Worm (Caenorhabditis elegans) whole organism, young adult: ENCODE measurements around the gene gem-1.

Experiments
- B0035.1 ChIP-seq: sonication (generic microtip); optimal IDR thresholded peaks from 2 replicates; lab custom pipeline; 2016; ENCODE audit warnings: missing genetic modification characterization, mild to moderate bottlenecking, missing compliant biosample characterization, missing genotype, missing genetic modification reagents
- C17E4.6 ChIP-seq: fragments of 200-800 bp; sonication (Bioruptor generic); IDR thresholded peaks from 2 replicates; pipeline ENCODE4 v1.3.6; 2022; ENCODE audit warnings: missing genetic modification reagents, missing genetic modification characterization, missing compliant biosample characterization
- F37B4.10 ChIP-seq: fragments of 200-800 bp; sonication (Bioruptor generic); IDR thresholded peaks from 2 replicates; pipeline ENCODE4 v1.3.6; 2022; ENCODE audit warnings: missing genetic modification characterization, missing compliant biosample characterization
- F39B2.1 ChIP-seq: fragments of 200-800 bp; sonication (Bioruptor generic); IDR thresholded peaks from 2 replicates; pipeline ENCODE4 v1.3.6; 2022; ENCODE audit warnings: missing genetic modification reagents, missing genetic modification characterization, missing compliant biosample characterization
- F49E8.2 ChIP-seq: sonication (generic microtip); optimal IDR thresholded peaks from 3 replicates; lab custom pipeline; 2017; ENCODE audit warnings: missing genetic modification characterization, mild to moderate bottlenecking, missing compliant biosample characterization, antibody characterized with exemption, moderate library complexity; ENCODE audit not compliant: insufficient read depth
- F57C9.4 ChIP-seq: sonication (generic microtip); optimal IDR thresholded peaks from 2 replicates; lab custom pipeline; 2017; ENCODE audit warnings: mild to moderate bottlenecking, missing genetic modification characterization, missing compliant biosample characterization
- Y53G8AR.9 ChIP-seq: fragments of 200-800 bp; sonication (Bioruptor generic); conservative IDR thresholded peaks from 2 replicates; pipeline ENCODE4 v1.3.6; 2022; ENCODE audit warnings: missing genetic modification reagents, missing genetic modification characterization, missing compliant biosample characterization
- Y56A3A.18 ChIP-seq: fragments of 200-800 bp; sonication (Bioruptor generic); IDR thresholded peaks from 2 replicates; pipeline ENCODE4 v1.3.6; 2022; ENCODE audit warnings: missing genetic modification reagents, missing genetic modification characterization, missing compliant biosample characterization
- ZK185.1 ChIP-seq: sonication (generic microtip); optimal IDR thresholded peaks from 2 replicates; lab custom pipeline; 2016; ENCODE audit warnings: mild to moderate bottlenecking, missing genetic modification characterization, missing compliant biosample characterization; ENCODE audit not compliant: poor library complexity, severe bottlenecking
- ama-1 ChIP-seq, 3 experiments: fragments of 150-350 bp in 1 of 3; sonication (generic microtip) in 2 of 3; optimal IDR thresholded peaks; 2 replicates each; lab custom pipeline; 2014 to 2018; ENCODE audit warnings: missing biosample characterization in 2 of 3, missing genetic modification characterization in 2 of 3, missing genetic modification reagents in 2 of 3
- aptf-2 ChIP-seq: fragments of 200-800 bp; sonication (Bioruptor generic); conservative IDR thresholded peaks from 2 replicates; pipeline ENCODE4 v1.3.6; 2022; ENCODE audit warnings: missing genetic modification reagents, missing genetic modification characterization, missing compliant biosample characterization
- bed-2 ChIP-seq: fragments of 200-800 bp; sonication (Bioruptor generic); IDR thresholded peaks from 2 replicates; pipeline ENCODE4 v1.3.6; 2022; ENCODE audit warnings: missing genetic modification reagents, missing genetic modification characterization, missing compliant biosample characterization
- cebp-2 ChIP-seq: fragments of 200-800 bp; sonication (Bioruptor generic); IDR thresholded peaks from 2 replicates; pipeline ENCODE4 v1.3.6; 2022; ENCODE audit warnings: missing genetic modification characterization, missing compliant biosample characterization
- ceh-58 ChIP-seq: fragments of 200-800 bp; sonication (Bioruptor generic); IDR thresholded peaks from 2 replicates; pipeline ENCODE4 v1.3.6; 2022; ENCODE audit warnings: missing genetic modification characterization, missing compliant biosample characterization
- ceh-79 ChIP-seq: sonication (generic microtip); optimal IDR thresholded peaks from 2 replicates; lab custom pipeline; 2017; ENCODE audit warnings: mild to moderate bottlenecking, missing genetic modification characterization, missing compliant biosample characterization
- die-1 ChIP-seq: sonication (generic microtip); optimal IDR thresholded peaks from 2 replicates; lab custom pipeline; 2016; ENCODE audit warnings: missing genotype, mild to moderate bottlenecking, missing genetic modification characterization, missing compliant biosample characterization
- dpl-1 ChIP-seq: fragments of 150-350 bp; optimal IDR thresholded peaks from 2 replicates; lab custom pipeline; 2014; ENCODE audit warnings: missing biosample characterization, missing genetic modification reagents, missing genetic modification characterization
- efl-1 ChIP-seq: fragments of 150-350 bp; optimal IDR thresholded peaks from 2 replicates; lab custom pipeline; 2014; ENCODE audit warnings: missing biosample characterization, missing genetic modification reagents, missing genetic modification characterization
- egl-18 ChIP-seq: fragments of 200-800 bp; sonication (Bioruptor generic); IDR thresholded peaks from 2 replicates; pipeline ENCODE4 v1.3.6; 2022; ENCODE audit warnings: missing genetic modification reagents, missing genetic modification characterization, missing compliant biosample characterization
- ets-4 ChIP-seq: fragments of 200-800 bp; sonication (Bioruptor generic); optimal IDR thresholded peaks from 2 replicates; lab custom pipeline; 2018; ENCODE audit warnings: mild to moderate bottlenecking, missing genetic modification characterization, missing compliant biosample characterization
- fkh-3 ChIP-seq: sonication (generic microtip); optimal IDR thresholded peaks from 2 replicates; lab custom pipeline; 2016; ENCODE audit warnings: mild to moderate bottlenecking, missing genetic modification characterization, missing compliant biosample characterization
- hlh-26 ChIP-seq: fragments of 200-800 bp; sonication (Bioruptor generic); conservative IDR thresholded peaks from 2 replicates; pipeline ENCODE4 v1.3.6; 2022; ENCODE audit warnings: missing genetic modification reagents, missing genetic modification characterization, missing compliant biosample characterization
- hmg-20 ChIP-seq: fragments of 200-800 bp; sonication (Bioruptor generic); IDR thresholded peaks from 2 replicates; pipeline ENCODE4 v1.3.6; 2022; ENCODE audit warnings: missing genetic modification reagents, missing genetic modification characterization, missing compliant biosample characterization
- lin-26 ChIP-seq: fragments of 200-800 bp; sonication (Bioruptor generic); IDR thresholded peaks from 2 replicates; pipeline ENCODE4 v1.3.6; 2022; ENCODE audit warnings: missing genetic modification reagents, missing genetic modification characterization, missing compliant biosample characterization
- lin-54 ChIP-seq: fragments of 200-800 bp; sonication (Bioruptor generic); optimal IDR thresholded peaks from 2 replicates; lab custom pipeline; 2018; ENCODE audit warnings: mild to moderate bottlenecking, missing genetic modification characterization, missing compliant biosample characterization
- madf-10 ChIP-seq: sonication (generic microtip); optimal IDR thresholded peaks from 2 replicates; lab custom pipeline; 2016; ENCODE audit warnings: mild to moderate bottlenecking, missing genetic modification characterization, missing compliant biosample characterization
- madf-3 ChIP-seq: fragments of 200-800 bp; sonication (Bioruptor generic); IDR thresholded peaks from 2 replicates; pipeline ENCODE4 v1.3.6; 2022; ENCODE audit warnings: missing genetic modification reagents, missing genetic modification characterization, missing compliant biosample characterization
- madf-8 ChIP-seq: fragments of 200-800 bp; sonication (Bioruptor generic); conservative IDR thresholded peaks from 2 replicates; pipeline ENCODE4 v1.3.6; 2022; ENCODE audit warnings: missing genetic modification reagents, missing genetic modification characterization, missing compliant biosample characterization
- nfya-1 ChIP-seq: sonication (generic microtip); optimal IDR thresholded peaks from 2 replicates; lab custom pipeline; 2017; ENCODE audit warnings: antibody characterized with exemption, missing compliant biosample characterization, missing genetic modification characterization, borderline replicate concordance; ENCODE audit not compliant: insufficient read depth
- nfya-2 ChIP-seq: fragments of 200-800 bp; sonication (Bioruptor generic); IDR thresholded peaks from 2 replicates; pipeline ENCODE4 v1.3.6; 2022; ENCODE audit warnings: missing genetic modification reagents, missing genetic modification characterization, missing compliant biosample characterization
- nfyb-1 ChIP-seq: fragments of 200-800 bp; sonication (Bioruptor generic); IDR thresholded peaks from 2 replicates; pipeline ENCODE4 v1.3.6; 2022; ENCODE audit warnings: missing genetic modification reagents, missing genetic modification characterization, missing compliant biosample characterization
- nhr-179 ChIP-seq: sonication (generic microtip); optimal IDR thresholded peaks from 2 replicates; lab custom pipeline; 2016; ENCODE audit warnings: mild to moderate bottlenecking, missing genetic modification characterization, missing compliant biosample characterization
- nhr-27 ChIP-seq: fragments of 200-800 bp; sonication (Bioruptor generic); optimal IDR thresholded peaks from 2 replicates; lab custom pipeline; 2018; ENCODE audit warnings: mild to moderate bottlenecking, missing genetic modification characterization, moderate library complexity, missing compliant biosample characterization
- nhr-90 ChIP-seq: sonication (generic microtip); optimal IDR thresholded peaks from 2 replicates; lab custom pipeline; 2016; ENCODE audit warnings: missing genotype, mild to moderate bottlenecking, missing genetic modification characterization, missing compliant biosample characterization
- pha-4 ChIP-seq: fragments of 150-350 bp; sonication (generic microtip); optimal IDR thresholded peaks from 2 replicates; lab custom pipeline; 2014; ENCODE audit warnings: missing biosample characterization, missing genetic modification reagents, missing genetic modification characterization
- repo-1 ChIP-seq: sonication (generic microtip); optimal IDR thresholded peaks from 2 replicates; lab custom pipeline; 2017; ENCODE audit warnings: mild to moderate bottlenecking, missing genetic modification characterization, missing compliant biosample characterization
- sdz-38 ChIP-seq: sonication (generic microtip); optimal IDR thresholded peaks from 2 replicates; lab custom pipeline; 2016; ENCODE audit warnings: missing genotype, missing genetic modification characterization, missing compliant biosample characterization
- sea-2 ChIP-seq: fragments of 200-800 bp; sonication (Bioruptor generic); IDR thresholded peaks from 2 replicates; pipeline ENCODE4 v1.3.6; 2022; ENCODE audit warnings: missing genetic modification characterization, missing compliant biosample characterization
- snpc-1.1 ChIP-seq: sonication (generic microtip); optimal IDR thresholded peaks from 2 replicates; lab custom pipeline; 2017; ENCODE audit warnings: missing genetic modification characterization, mild to moderate bottlenecking, missing compliant biosample characterization, antibody characterized with exemption, moderate library complexity, missing genotype, missing genetic modification reagents; ENCODE audit not compliant: insufficient read depth
- snpc-3.4 ChIP-seq: sonication (generic microtip); optimal IDR thresholded peaks from 2 replicates; lab custom pipeline; 2017; ENCODE audit warnings: missing genetic modification characterization, mild to moderate bottlenecking, missing compliant biosample characterization, antibody characterized with exemption, moderate library complexity, missing genotype, missing genetic modification reagents
- snpc-4 ChIP-seq, 5 experiments: fragments of 150-350 bp in 1 of 5; sonication (generic microtip) in 4 of 5; optimal IDR thresholded peaks; 2 replicates each; lab custom pipeline; 2014 to 2018; ENCODE audit warnings: missing genetic modification characterization in 5 of 5, missing biosample characterization in 3 of 5, antibody characterized with exemption in 2 of 5, mild to moderate bottlenecking in 2 of 5, missing compliant biosample characterization in 2 of 5, missing genotype in 2 of 5, moderate library complexity in 2 of 5, missing genetic modification reagents in 1 of 5
- somi-1 ChIP-seq: fragments of 200-800 bp; sonication (Bioruptor generic); optimal IDR thresholded peaks from 2 replicates; lab custom pipeline; 2018; ENCODE audit warnings: mild to moderate bottlenecking, missing genetic modification characterization, missing compliant biosample characterization
- tbp1 ChIP-seq: fragments of 200-800 bp; sonication (Bioruptor generic); optimal IDR thresholded peaks from 2 replicates; lab custom pipeline; 2018; ENCODE audit warnings: mild to moderate bottlenecking, missing genetic modification characterization, missing compliant biosample characterization
- tbx-9 ChIP-seq: sonication (generic microtip); optimal IDR thresholded peaks from 2 replicates; lab custom pipeline; 2016; ENCODE audit warnings: borderline replicate concordance, missing genetic modification characterization, inconsistent platforms, missing compliant biosample characterization
- unc-130 ChIP-seq: sonication (generic microtip); optimal IDR thresholded peaks from 2 replicates; lab custom pipeline; 2016; ENCODE audit warnings: missing genetic modification reagents, missing genetic modification characterization, missing compliant biosample characterization
- ztf-26 ChIP-seq: sonication (generic microtip); optimal IDR thresholded peaks from 2 replicates; lab custom pipeline; 2017; ENCODE audit warnings: missing genetic modification characterization, missing compliant biosample characterization
- ztf-28 ChIP-seq: fragments of 200-800 bp; sonication (Bioruptor generic); IDR thresholded peaks from 2 replicates; pipeline ENCODE4 v1.3.6; 2022; ENCODE audit warnings: missing genetic modification reagents, missing genetic modification characterization, missing compliant biosample characterization
- ztf-6 ChIP-seq: fragments of 200-800 bp; sonication (Bioruptor generic); IDR thresholded peaks from 2 replicates; pipeline ENCODE4 v1.3.6; 2022; ENCODE audit warnings: missing genetic modification reagents, missing genetic modification characterization, missing compliant biosample characterization

gem-1 gene

DNA sequence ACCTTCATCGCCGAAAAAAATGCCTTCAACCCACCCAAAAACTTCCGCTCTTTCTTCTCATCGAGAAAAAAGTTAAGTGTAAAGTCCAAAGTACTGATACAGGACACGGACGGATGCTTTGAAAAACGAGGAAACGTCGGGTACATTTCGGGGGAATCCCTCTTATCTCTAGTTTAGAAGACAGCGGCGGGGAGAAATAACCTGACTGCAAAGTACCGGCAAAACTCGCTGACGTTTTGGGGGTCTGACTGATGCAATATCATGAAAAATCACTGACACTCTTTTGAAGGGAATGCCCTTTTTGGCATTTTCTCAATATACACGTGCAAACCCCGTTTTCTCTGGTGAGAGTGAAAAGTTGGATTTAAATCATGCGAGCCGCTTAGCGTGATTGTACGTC is 20.3 kb downstream of the gem-1 start (continued):
- TF ChIP-seq madf-3 (GFP tag; lab: Robert Waterston, UW) (no peak), efl-1 (GFP tag; lab: Kevin White, UChicago) (no peak), nhr-179 (no peak), snpc-4 (GFP tag; optimal IDR thresholded peaks at IDR 0.05; lab: Kevin White, UChicago) (no peak), snpc-4 (tag; optimal IDR thresholded peaks at IDR 0.05; lab: Kevin White, UChicago) (peak in 1 of 4 experiments; percentile 28), nfya-2 (GFP tag; lab: Robert Waterston, UW) (no peak), die-1 (tag; lab: Kevin White, UChicago) (peak; percentile 75), nhr-27 (tag; lab: Kevin White, UChicago) (no peak), nhr-90 (tag; lab: Kevin White, UChicago) (peak; percentile 38), ztf-26 (tag; lab: Kevin White, UChicago) (peak; percentile 90), F57C9.4 (no peak), snpc-1.1 (tag; lab: Kevin White, UChicago) (no peak), B0035.1 (tag; lab: Kevin White, UChicago) (no peak), hmg-20 (GFP tag; lab: Robert Waterston, UW) (no peak), hlh-26 (GFP tag; lab: Robert Waterston, UW) (no peak), sea-2 (GFP tag; lab: Robert Waterston, UW) (no peak), ets-4 (GFP tag; lab: Kevin White, UChicago) (no peak), F49E8.2 (tag; lab: Kevin White, UChicago) (no peak), tbx-9 (tag; lab: Kevin White, UChicago) (no peak), pha-4 (no peak), lin-54 (GFP tag; lab: Kevin White, UChicago) (no peak), madf-10 (no peak), fkh-3 (tag; lab: Kevin White, UChicago) (no peak), aptf-2 (no peak), Y56A3A.18 (GFP tag; lab: Robert Waterston, UW) (0 out of 2 replicates have a peak, but pooled peaks have one; percentile 28), ztf-6 (GFP tag; lab: Robert Waterston, UW) (no peak), nfyb-1 (no peak), Y53G8AR.9 (GFP tag; lab: Robert Waterston, UW) (no peak), ceh-79 (tag; lab: Kevin White, UChicago) (no peak), ZK185.1 (tag; lab: Kevin White, UChicago) (peak; percentile 48), ama-1 (optimal IDR thresholded peaks at IDR 0.05; lab: Kevin White, UChicago) (no peak), ama-1 (GFP tag; optimal IDR thresholded peaks at IDR 0.05; lab: Kevin White, UChicago) (no peak), repo-1 (tag; lab: Kevin White, UChicago) (peak; percentile 28), F39B2.1 (no peak), dpl-1 (GFP tag; lab: Kevin White, UChicago) (no peak), snpc-3.4 (tag; lab: Kevin White, UChicago) (no peak), unc-130 (no peak), sdz-38 (no peak), bed-2 (GFP tag; lab: Robert Waterston, UW) (no peak), lin-26 (GFP tag; lab: Robert Waterston, UW) (no peak), egl-18 (no peak), ztf-28 (no peak), C17E4.6 (GFP tag; lab: Robert Waterston, UW) (no peak), nfya-1 (no peak), F37B4.10 (GFP tag; lab: Robert Waterston, UW) (no peak), somi-1 (GFP tag; lab: Kevin White, UChicago) (peak; percentile 90), cebp-2 (GFP tag; lab: Robert Waterston, UW) (no peak), ceh-58 (GFP tag; lab: Robert Waterston, UW) (no peak), madf-8 (GFP tag; lab: Robert Waterston, UW) (no peak), tbp1 (peak; percentile 54)
